Worm (Caenorhabditis elegans): ENCODE measurements around the gene grd-10.

The grd-10 gene

DNA sequence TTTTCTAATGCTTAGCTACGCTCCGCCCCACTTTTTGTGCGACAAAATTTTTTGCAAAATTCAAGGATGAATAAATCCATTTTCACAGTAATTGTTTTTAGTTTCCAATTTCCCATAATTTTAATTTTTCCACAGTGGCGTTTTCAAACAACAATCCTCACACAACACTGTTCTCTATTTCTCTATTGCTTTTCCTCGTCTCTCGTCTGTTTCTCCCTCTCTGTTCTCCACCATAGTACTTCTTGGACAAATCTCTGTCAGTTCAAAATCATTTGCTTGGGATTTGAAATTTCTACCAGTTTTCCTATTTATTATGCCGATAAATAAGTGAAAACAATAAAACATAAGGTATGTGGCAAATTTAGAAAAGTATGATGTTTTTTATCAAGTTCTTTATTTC, 22.4 kb downstream of the grd-10 start, which contains the start of gene F58E2.4:
F58E2.4 (plus strand) TSS at position 134 of the 400 bp plus-strand sequence.
- TF ChIP-seq ztf-29 (GFP tag; IDR thresholded peaks at IDR 0.05): no peak
- no peak for TF ChIP-seq tab-1 (GFP tag; IDR thresholded peaks at IDR 0.05)
- no peak for TF ChIP-seq ref-1 (GFP tag; conservative IDR thresholded peaks at IDR 0.05)
- no peak for TF ChIP-seq T22C8.4 (GFP tag; IDR thresholded peaks at IDR 0.05)
- no peak for TF ChIP-seq flt-1 (GFP tag; IDR thresholded peaks at IDR 0.05)
- no peak for TF ChIP-seq ztf-23 (GFP tag; IDR thresholded peaks at IDR 0.05)
- no peak for TF ChIP-seq klf-2 (GFP tag; conservative IDR thresholded peaks at IDR 0.05)
- no peak for TF ChIP-seq cog-1 (tag; optimal IDR thresholded peaks at IDR 0.05)
- TF ChIP-seq med-1 (GFP tag; optimal IDR thresholded peaks at IDR 0.05; ENCODE audit: insufficient read depth): no peak

DNA sequence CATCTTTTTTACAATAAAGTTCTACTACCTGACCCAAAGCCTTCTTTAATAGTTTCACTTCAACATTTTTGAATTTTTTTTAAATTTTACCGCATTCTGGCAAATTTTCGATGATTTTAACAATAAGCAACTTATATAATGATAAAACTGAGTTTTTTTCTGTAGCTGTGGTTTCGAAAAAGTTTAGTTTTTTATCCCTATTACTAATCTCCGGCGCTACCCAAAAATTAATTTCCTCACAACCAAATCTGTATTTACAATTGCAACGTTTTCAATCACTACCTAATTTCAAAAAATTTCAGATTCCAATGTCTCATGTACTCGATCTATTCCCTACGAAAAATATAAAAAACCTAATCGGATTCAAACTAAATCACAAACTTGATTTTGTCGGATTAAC, 26.3 kb downstream of the grd-10 start, which contains the start of gene F58E2.3:
F58E2.3 (plus strand) TSS at position 301 of the 400 bp plus-strand sequence.
- TF ChIP-seq ztf-23 (GFP tag; IDR thresholded peaks at IDR 0.05) (no peak), tab-1 (GFP tag; IDR thresholded peaks at IDR 0.05) (no peak), cog-1 (tag; optimal IDR thresholded peaks at IDR 0.05) (no peak), med-1 (GFP tag; optimal IDR thresholded peaks at IDR 0.05; ENCODE audit: insufficient read depth) (no peak), flt-1 (GFP tag; IDR thresholded peaks at IDR 0.05) (no peak), klf-2 (GFP tag; conservative IDR thresholded peaks at IDR 0.05) (no peak), ztf-29 (GFP tag; IDR thresholded peaks at IDR 0.05) (no peak), T22C8.4 (GFP tag; IDR thresholded peaks at IDR 0.05) (no peak), ref-1 (GFP tag; conservative IDR thresholded peaks at IDR 0.05) (no peak)

DNA sequence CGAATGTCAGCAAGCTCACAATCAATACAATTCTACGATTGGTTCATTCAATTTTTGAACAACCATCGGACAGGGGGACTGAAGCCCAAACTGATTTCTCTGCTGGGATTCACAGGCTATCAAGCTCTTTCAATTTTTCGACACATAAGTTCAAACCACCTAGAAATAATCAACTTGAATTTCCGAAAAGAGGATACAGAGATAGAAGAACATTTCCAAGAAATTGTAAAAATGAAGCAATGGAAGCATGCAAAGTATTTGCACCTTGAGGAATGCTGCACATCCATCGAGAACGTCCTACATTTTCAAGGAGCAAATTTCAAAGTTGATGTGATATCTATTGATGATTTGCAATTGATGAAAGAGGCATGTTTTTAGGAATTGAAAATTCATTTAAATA, 26.9 kb downstream of the grd-10 start:
- TF ChIP-seq ztf-29 (GFP tag; IDR thresholded peaks at IDR 0.05) (no peak), ref-1 (GFP tag; conservative IDR thresholded peaks at IDR 0.05) (no peak), flt-1 (GFP tag; IDR thresholded peaks at IDR 0.05) (no peak), ztf-23 (GFP tag; IDR thresholded peaks at IDR 0.05) (no peak), klf-2 (GFP tag; conservative IDR thresholded peaks at IDR 0.05) (no peak), T22C8.4 (GFP tag; IDR thresholded peaks at IDR 0.05) (no peak), cog-1 (tag; optimal IDR thresholded peaks at IDR 0.05) (no peak), tab-1 (GFP tag; IDR thresholded peaks at IDR 0.05) (no peak), med-1 (GFP tag; optimal IDR thresholded peaks at IDR 0.05; ENCODE audit: insufficient read depth) (no peak)

DNA sequence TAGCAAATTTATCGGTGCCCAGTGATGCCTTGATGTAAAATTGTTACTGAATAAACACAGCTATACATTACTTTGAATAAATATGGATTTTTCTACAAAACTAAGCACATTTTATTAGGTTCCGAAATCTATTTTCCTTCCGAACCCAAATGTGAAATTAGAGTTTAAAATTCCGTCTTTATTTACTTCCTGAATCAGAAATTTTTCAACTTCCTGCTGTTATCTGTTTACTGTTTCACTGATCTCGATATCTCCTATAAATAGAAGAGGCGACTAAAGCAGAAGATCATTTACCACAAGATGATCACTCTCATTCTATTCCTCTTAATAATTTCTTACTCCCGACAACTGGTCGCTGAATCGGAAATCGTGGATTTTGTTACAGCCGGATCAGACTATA, 28.9 kb downstream of the grd-10 start, which contains the start of gene F58E2.2:
F58E2.2 (plus strand) TSS at position 301 of the 400 bp plus-strand sequence.
- no peak for TF ChIP-seq ref-1 (GFP tag; conservative IDR thresholded peaks at IDR 0.05)
- no peak for TF ChIP-seq cog-1 (tag; optimal IDR thresholded peaks at IDR 0.05)
- TF ChIP-seq med-1 (GFP tag; optimal IDR thresholded peaks at IDR 0.05; ENCODE audit: insufficient read depth): no peak
- no peak for TF ChIP-seq flt-1 (GFP tag; IDR thresholded peaks at IDR 0.05)
- no peak for TF ChIP-seq T22C8.4 (GFP tag; IDR thresholded peaks at IDR 0.05)
- no peak for TF ChIP-seq ztf-23 (GFP tag; IDR thresholded peaks at IDR 0.05)
- no peak for TF ChIP-seq klf-2 (GFP tag; conservative IDR thresholded peaks at IDR 0.05)
- no peak for TF ChIP-seq ztf-29 (GFP tag; IDR thresholded peaks at IDR 0.05)

DNA sequence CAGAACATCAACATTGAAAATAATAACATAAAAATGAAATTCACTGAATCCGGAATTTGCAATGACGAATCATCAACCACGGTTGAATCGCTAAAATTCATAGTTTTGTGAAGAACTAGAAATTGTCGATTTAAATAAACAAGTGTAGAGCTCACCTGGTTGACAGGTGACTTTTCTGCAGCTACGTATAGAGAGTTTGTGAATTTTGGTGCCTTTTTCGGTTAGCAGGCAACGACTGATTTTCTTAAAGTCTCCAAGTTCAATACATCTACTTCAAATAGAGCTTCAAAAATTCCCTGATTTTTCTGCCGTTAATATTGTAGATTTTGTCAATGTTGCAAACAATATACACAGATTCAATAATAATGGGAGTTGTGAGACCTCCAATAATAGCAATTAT, 36.3 kb downstream of the grd-10 start, which contains the start of gene srz-69:
srz-69 (minus strand) TSS at position 101 of the 400 bp plus-strand sequence.
- no peak for TF ChIP-seq T22C8.4 (GFP tag; IDR thresholded peaks at IDR 0.05)
- no peak for TF ChIP-seq flt-1 (GFP tag; IDR thresholded peaks at IDR 0.05)
- TF ChIP-seq ztf-23 (GFP tag; IDR thresholded peaks at IDR 0.05): no peak
- TF ChIP-seq cog-1 (tag; optimal IDR thresholded peaks at IDR 0.05): no peak
- TF ChIP-seq ref-1 (GFP tag; conservative IDR thresholded peaks at IDR 0.05): no peak

DNA sequence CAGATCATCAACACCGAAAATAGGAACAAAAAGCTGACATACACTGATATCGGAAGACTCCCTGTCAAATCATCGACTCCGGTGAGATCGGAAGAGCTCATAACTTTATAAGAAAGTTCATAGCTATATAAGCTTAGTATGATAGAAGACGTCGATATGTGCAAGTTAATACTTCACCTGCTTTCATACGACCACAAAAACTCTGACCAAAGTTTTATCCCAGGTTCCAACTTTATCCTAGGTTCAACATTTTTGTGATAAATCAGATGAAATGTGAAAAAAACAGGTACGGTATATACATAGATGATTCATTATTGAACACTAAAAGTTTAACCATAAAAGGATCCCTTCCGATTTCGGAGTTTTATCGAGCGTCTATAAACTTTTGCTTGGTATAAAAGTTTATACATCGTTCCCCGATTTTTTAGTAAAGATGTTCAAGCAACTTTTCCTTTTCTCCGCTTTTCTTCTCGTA, 38.1 kb downstream of the grd-10 start, which contains the start of the genes srz-70 and C09G12.5:
srz-70 (minus strand) TSS at position 101 of the 475 bp plus-strand sequence.
C09G12.5 (plus strand) TSS at position 425 of the 475 bp plus-strand sequence.
- TF ChIP-seq ztf-23 (GFP tag; IDR thresholded peaks at IDR 0.05): no peak
- TF ChIP-seq ref-1 (GFP tag; conservative IDR thresholded peaks at IDR 0.05): no peak
- TF ChIP-seq flt-1 (GFP tag; IDR thresholded peaks at IDR 0.05): no peak
- TF ChIP-seq med-1 (GFP tag; optimal IDR thresholded peaks at IDR 0.05; ENCODE audit: insufficient read depth): no peak
- TF ChIP-seq T22C8.4 (GFP tag; IDR thresholded peaks at IDR 0.05): no peak
- no peak for TF ChIP-seq klf-2 (GFP tag; conservative IDR thresholded peaks at IDR 0.05)
- no peak for TF ChIP-seq cog-1 (tag; optimal IDR thresholded peaks at IDR 0.05)
- no peak for TF ChIP-seq tab-1 (GFP tag; IDR thresholded peaks at IDR 0.05)
- TF ChIP-seq ztf-29 (GFP tag; IDR thresholded peaks at IDR 0.05): no peak

DNA sequence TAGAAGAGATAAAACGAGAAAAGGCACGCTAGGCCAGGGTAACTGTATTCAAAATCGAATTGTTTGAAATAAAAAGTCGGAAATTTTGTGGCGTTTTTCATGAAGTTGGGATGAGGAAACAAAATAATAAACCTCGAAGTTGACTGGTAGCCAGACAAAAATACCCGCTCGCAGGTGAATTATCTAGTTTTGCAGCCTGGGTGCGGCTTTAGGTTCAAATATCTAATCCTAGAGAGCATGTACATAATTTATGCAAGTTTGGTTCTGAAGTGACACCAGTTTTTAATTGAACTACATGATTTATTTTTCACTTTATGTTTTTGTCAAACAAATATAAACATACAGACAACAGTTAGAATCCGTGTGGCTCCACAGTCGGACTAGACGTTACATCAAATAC, 40.9 kb downstream of the grd-10 start, which contains the start of gene srz-37:
srz-37 (minus strand) TSS at position 101 of the 400 bp plus-strand sequence.
- TF ChIP-seq cog-1 (tag; optimal IDR thresholded peaks at IDR 0.05) (no peak), ztf-23 (GFP tag; IDR thresholded peaks at IDR 0.05) (no peak), med-1 (GFP tag; optimal IDR thresholded peaks at IDR 0.05; ENCODE audit: insufficient read depth) (no peak), klf-2 (GFP tag; conservative IDR thresholded peaks at IDR 0.05) (no peak), T22C8.4 (GFP tag; IDR thresholded peaks at IDR 0.05) (no peak), ztf-29 (GFP tag; IDR thresholded peaks at IDR 0.05) (no peak), tab-1 (GFP tag; IDR thresholded peaks at IDR 0.05) (no peak), flt-1 (GFP tag; IDR thresholded peaks at IDR 0.05) (no peak)

DNA sequence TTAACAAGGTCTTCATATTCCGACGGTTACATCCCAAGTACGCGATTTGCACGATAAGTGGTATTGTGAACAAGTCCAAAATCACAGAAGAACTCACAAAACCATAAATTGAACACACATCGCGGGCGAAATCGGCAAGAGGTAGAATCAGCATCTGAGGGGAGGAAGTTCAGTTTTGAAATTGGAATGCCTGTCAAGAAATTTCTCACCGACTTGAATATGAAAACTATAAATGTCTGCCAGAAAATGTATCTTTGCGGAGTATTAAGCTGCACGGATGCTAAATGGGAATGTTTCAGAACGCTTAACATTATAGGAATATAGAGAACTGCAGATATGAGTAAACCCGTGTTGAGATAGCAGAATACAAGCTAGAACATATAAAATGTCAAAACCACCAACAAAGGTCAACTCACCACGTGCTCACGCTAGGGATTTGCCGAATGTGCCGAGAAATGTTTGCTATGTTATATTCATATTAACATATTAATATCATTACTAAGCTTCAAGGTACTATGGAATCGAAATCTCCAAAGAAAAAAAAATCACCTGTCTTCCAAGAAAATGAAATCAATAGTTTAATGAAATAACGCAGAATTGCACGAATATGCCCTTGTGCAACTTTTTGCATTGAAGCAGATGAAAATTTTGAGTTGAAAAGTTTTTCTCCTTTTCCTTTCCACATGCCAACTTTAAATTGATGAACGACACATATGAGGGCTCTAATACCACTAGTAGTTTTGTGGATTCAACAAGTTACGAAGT, 41.5 kb downstream of the grd-10 start, which contains the start of gene srz-82:
srz-82 (plus strand) TSS at position 701 of the 765 bp plus-strand sequence.
- TF ChIP-seq flt-1 (GFP tag; IDR thresholded peaks at IDR 0.05) (no peak), klf-2 (GFP tag; conservative IDR thresholded peaks at IDR 0.05) (no peak), ref-1 (GFP tag; conservative IDR thresholded peaks at IDR 0.05) (no peak), ztf-29 (GFP tag; IDR thresholded peaks at IDR 0.05) (no peak), ztf-23 (GFP tag; IDR thresholded peaks at IDR 0.05) (0 out of 2 replicates have a peak, but pooled peaks have one; percentile 24), T22C8.4 (GFP tag; IDR thresholded peaks at IDR 0.05) (no peak)

All from whole organism, midembryonic.